ENCODE assay signal across 2 worm cellular contexts in genomic region chrV:8247311-8248105, ce11.
TF ChIP-seq lines count a peak whose summit lies in the region.

No protein-coding gene starts in this region.

TF ChIP-seq in whole organism, L1 larva, 84 proteins besides CTCF, POLR2A, EP300 and RAD21 (continued from another document):
- TF ChIP-seq ztf-4 (tag; optimal IDR thresholded peaks at IDR 0.05; lab: Kevin White, UChicago) (peak; percentile 24), nhr-90 (tag; optimal IDR thresholded peaks at IDR 0.05; lab: Kevin White, UChicago; ENCODE audit: poor library complexity) (peak; percentile 96), lin-35 (GFP tag; optimal IDR thresholded peaks at IDR 0.05; lab: Kevin White, UChicago) (peak in 1 of 2 experiments; percentile 62), irx-1 (tag; optimal IDR thresholded peaks at IDR 0.05; lab: Kevin White, UChicago) (peak; percentile 66), jun-1 (tag; optimal IDR thresholded peaks at IDR 0.05; lab: Kevin White, UChicago) (peak; percentile 54), mep-1 (tag; optimal IDR thresholded peaks at IDR 0.05; lab: Kevin White, UChicago) (peak; percentile 68), dsc-1 (tag; optimal IDR thresholded peaks at IDR 0.05; lab: Kevin White, UChicago) (peak; percentile 67)

TF ChIP-seq in whole organism, young adult, 124 proteins besides CTCF, POLR2A, EP300 and RAD21 (continued from another document):
- TF ChIP-seq F55B11.4 (tag; optimal IDR thresholded peaks at IDR 0.05; lab: Kevin White, UChicago; ENCODE audit: borderline replicate concordance, insufficient read depth) (no peak), egl-18 (GFP tag; IDR thresholded peaks at IDR 0.05; lab: Robert Waterston, UW) (no peak), xnd-1 (tag; optimal IDR thresholded peaks at IDR 0.05; lab: Kevin White, UChicago) (peak; percentile 68), lsl-1 (GFP tag; optimal IDR thresholded peaks at IDR 0.05; lab: Kevin White, UChicago) (peak; percentile 67), nhr-27 (tag; optimal IDR thresholded peaks at IDR 0.05; lab: Kevin White, UChicago) (no peak), ztf-3 (GFP tag; optimal IDR thresholded peaks at IDR 0.05; lab: Kevin White, UChicago) (peak; percentile 46)
TF ChIP-seq in whole organism, young adult: peak in this region for 60.
